Worm (Caenorhabditis elegans): Measurements from ENCODE around the gene lex-1.

Gene lex-1

ce11 chrIV:12133776-12134175, 54.5 kb downstream of the lex-1 start:
- no peak for TF ChIP-seq alr-1 (tag; optimal IDR thresholded peaks at IDR 0.05)
- peak; percentile 13 for TF ChIP-seq nhr-129 (tag; optimal IDR thresholded peaks at IDR 0.05)
- no peak for TF ChIP-seq nhr-11 (tag; optimal IDR thresholded peaks at IDR 0.05)
- no peak for TF ChIP-seq snpc-4 (tag; optimal IDR thresholded peaks at IDR 0.05)

All from whole organism, L2 larva.